Worm (Caenorhabditis elegans) whole organism, L3 larva: ENCODE data around the gene gyg-1.

Experiments
- R02D3.7 ChIP-seq: fragments of 150-350 bp; optimal IDR thresholded peaks from 2 replicates; lab custom pipeline; 2014; ENCODE audit warnings: missing biosample characterization, missing genetic modification characterization
- ZK546.5 ChIP-seq: sonication (generic microtip); optimal IDR thresholded peaks from 2 replicates; lab custom pipeline; 2017; ENCODE audit warnings: missing biosample characterization, missing genetic modification characterization
- ama-1 ChIP-seq: fragments of 150-350 bp; optimal IDR thresholded peaks from 2 replicates; lab custom pipeline; 2018
- ceh-16 ChIP-seq: sonication (generic microtip); optimal IDR thresholded peaks from 2 replicates; lab custom pipeline; 2017; ENCODE audit warnings: missing biosample characterization, missing genetic modification characterization
- ceh-9 ChIP-seq: sonication (generic microtip); optimal IDR thresholded peaks from 2 replicates; lab custom pipeline; 2018; ENCODE audit warnings: missing biosample characterization, missing genetic modification characterization
- daf-12 ChIP-seq: fragments of 150-350 bp; optimal IDR thresholded peaks from 2 replicates; lab custom pipeline; 2014; ENCODE audit warnings: missing biosample characterization, missing genetic modification reagents, missing genetic modification characterization
- egl-5 ChIP-seq: fragments of 150-350 bp; optimal IDR thresholded peaks from 2 replicates; lab custom pipeline; 2017; ENCODE audit warnings: missing biosample characterization, missing genetic modification reagents, missing genetic modification characterization, inconsistent platforms
- elt-2 ChIP-seq: sonication (generic microtip); optimal IDR thresholded peaks from 2 replicates; lab custom pipeline; 2016; ENCODE audit warnings: missing genetic modification reagents, mild to moderate bottlenecking, missing genetic modification characterization, missing compliant biosample characterization
- elt-3 ChIP-seq, 3 experiments: fragments of 150-350 bp in 1 of 3; sonication (generic microtip) in 2 of 3; optimal IDR thresholded peaks; 2 replicates in 2 of 3; 4 replicates in 1 of 3; lab custom pipeline; 2014 to 2017; ENCODE audit warnings: missing biosample characterization in 3 of 3, missing genetic modification characterization in 3 of 3
- fkh-10 ChIP-seq: sonication (generic microtip); optimal IDR thresholded peaks from 2 replicates; lab custom pipeline; 2017; ENCODE audit warnings: missing biosample characterization, missing genetic modification reagents, missing genetic modification characterization
- jun-1 ChIP-seq: fragments of 150-350 bp; optimal IDR thresholded peaks from 2 replicates; lab custom pipeline; 2014; ENCODE audit warnings: missing biosample characterization, missing genetic modification reagents, missing genetic modification characterization
- lin-15B ChIP-seq: fragments of 150-350 bp; optimal IDR thresholded peaks from 2 replicates; lab custom pipeline; 2014; ENCODE audit warnings: missing biosample characterization, missing genetic modification characterization
- lin-39 ChIP-seq: fragments of 150-350 bp; optimal IDR thresholded peaks from 2 replicates; lab custom pipeline; 2018; ENCODE audit warnings: missing biosample characterization, missing genetic modification reagents, missing genetic modification characterization
- lsy-12 ChIP-seq: sonication (generic microtip); optimal IDR thresholded peaks from 2 replicates; lab custom pipeline; 2016; ENCODE audit warnings: mild to moderate bottlenecking, missing genetic modification characterization, missing compliant biosample characterization
- mdl-1 ChIP-seq: fragments of 150-350 bp; optimal IDR thresholded peaks from 2 replicates; lab custom pipeline; 2014; ENCODE audit warnings: missing biosample characterization, missing genetic modification characterization
- mml-1 ChIP-seq: fragments of 150-350 bp; sonication (generic microtip); optimal IDR thresholded peaks from 3 replicates; lab custom pipeline; 2014; ENCODE audit warnings: missing biosample characterization, missing genetic modification characterization
- nhr-23 ChIP-seq: fragments of 150-350 bp; optimal IDR thresholded peaks from 2 replicates; lab custom pipeline; 2014; ENCODE audit warnings: missing biosample characterization, missing genetic modification reagents, missing genetic modification characterization
- nhr-25 ChIP-seq: sonication (generic microtip); optimal IDR thresholded peaks from 2 replicates; lab custom pipeline; 2017; ENCODE audit warnings: missing biosample characterization, missing genetic modification characterization
- nhr-28 ChIP-seq: fragments of 150-350 bp; optimal IDR thresholded peaks from 2 replicates; lab custom pipeline; 2014; ENCODE audit warnings: missing biosample characterization, missing genetic modification characterization
- nhr-43 ChIP-seq: sonication (generic microtip); optimal IDR thresholded peaks from 2 replicates; lab custom pipeline; 2016; ENCODE audit warnings: mild to moderate bottlenecking, missing genetic modification characterization, missing compliant biosample characterization; ENCODE audit not compliant: poor library complexity, severe bottlenecking
- nhr-67 ChIP-seq: fragments of 150-350 bp; optimal IDR thresholded peaks from 2 replicates; lab custom pipeline; 2014; ENCODE audit warnings: missing biosample characterization, missing genetic modification characterization
- nhr-76 ChIP-seq: fragments of 150-350 bp; sonication (generic microtip); optimal IDR thresholded peaks from 5 replicates; lab custom pipeline; 2014; ENCODE audit warnings: missing biosample characterization, missing genetic modification characterization
- pha-4 ChIP-seq: fragments of 150-350 bp; optimal IDR thresholded peaks from 2 replicates; lab custom pipeline; 2014; ENCODE audit warnings: missing biosample characterization, missing genetic modification reagents, missing genetic modification characterization
- pqm-1 ChIP-seq: fragments of 150-350 bp; optimal IDR thresholded peaks from 2 replicates; lab custom pipeline; 2017; ENCODE audit warnings: missing biosample characterization, missing genetic modification characterization, inconsistent platforms
- sea-2 ChIP-seq: fragments of 150-350 bp; sonication (generic microtip); optimal IDR thresholded peaks from 4 replicates; lab custom pipeline; 2014; ENCODE audit warnings: missing biosample characterization, missing genetic modification reagents, missing genetic modification characterization
- skn-1 ChIP-seq: fragments of 150-350 bp; optimal IDR thresholded peaks from 2 replicates; lab custom pipeline; 2014; ENCODE audit warnings: missing biosample characterization, missing genetic modification characterization
- snpc-4 ChIP-seq: fragments of 150-350 bp; optimal IDR thresholded peaks from 2 replicates; lab custom pipeline; 2014; ENCODE audit warnings: missing biosample characterization, missing genetic modification characterization
- tbx-2 ChIP-seq: sonication (generic microtip); optimal IDR thresholded peaks from 2 replicates; lab custom pipeline; 2016; ENCODE audit warnings: mild to moderate bottlenecking, missing genetic modification characterization, missing compliant biosample characterization
- unc-62 ChIP-seq: fragments of 150-350 bp; sonication (generic microtip); optimal IDR thresholded peaks from 4 replicates; lab custom pipeline; 2014; ENCODE audit warnings: missing biosample characterization, missing genetic modification reagents, missing genetic modification characterization
- zag-1 ChIP-seq: fragments of 150-350 bp; optimal IDR thresholded peaks from 2 replicates; lab custom pipeline; 2014; ENCODE audit warnings: missing biosample characterization, missing genetic modification characterization
- ztf-4 ChIP-seq: fragments of 150-350 bp; optimal IDR thresholded peaks from 2 replicates; lab custom pipeline; 2014; ENCODE audit warnings: missing biosample characterization, missing genetic modification characterization

gyg-1 gene

ce11 chrX:3499867-3500266 is 37.6 kb upstream of the gyg-1 start:
- peak; percentile 14 for TF ChIP-seq jun-1 (tag; lab: Kevin White, UChicago)
- peak; percentile 59 for TF ChIP-seq pqm-1 (tag; lab: Kevin White, UChicago)
- peak; percentile 72 for TF ChIP-seq elt-2 (tag; lab: Kevin White, UChicago)
- no peak for TF ChIP-seq elt-3 (tag; optimal IDR thresholded peaks at IDR 0.05; lab: Kevin White, UChicago)

- TF ChIP-seq fkh-10 (GFP tag; lab: Kevin White, UChicago) (no peak), ama-1 (lab: Kevin White, UChicago) (no peak), lsy-12 (tag; lab: Kevin White, UChicago) (no peak), zag-1 (tag; lab: Kevin White, UChicago) (no peak), egl-5 (tag; lab: Kevin White, UChicago) (no peak), nhr-43 (tag; lab: Kevin White, UChicago) (no peak), R02D3.7 (tag; lab: Kevin White, UChicago) (no peak)
Measured at ce11 chrX:3500357-3500756, 37.1 kb upstream of the gyg-1 start.

- TF ChIP-seq mml-1 (no peak), elt-2 (tag; lab: Kevin White, UChicago) (peak; percentile 87), pqm-1 (tag; lab: Kevin White, UChicago) (peak; percentile 90)
- TF ChIP-seq, all 47 proteins: peak for 2
Measured at ce11 chrX:3500903-3501302, 36.5 kb upstream of the gyg-1 start.

ce11 chrX:3503025-3503424 is 34.4 kb upstream of the gyg-1 start:
- TF ChIP-seq nhr-76 (tag; lab: Kevin White, UChicago) (no peak), nhr-28 (tag; lab: Kevin White, UChicago) (no peak), lin-39 (tag; lab: Kevin White, UChicago) (no peak)

ce11 chrX:3505062-3505461 is 32.4 kb upstream of the gyg-1 start:
- peak; percentile 59 for TF ChIP-seq elt-2 (tag; lab: Kevin White, UChicago)
- TF ChIP-seq pqm-1 (tag; lab: Kevin White, UChicago) = peak; percentile 70
- no peak for TF ChIP-seq sea-2 (GFP tag; lab: Kevin White, UChicago)
- TF ChIP-seq pha-4 (tag; lab: Kevin White, UChicago) = peak; percentile 41
- no peak for TF ChIP-seq elt-3 (tag; optimal IDR thresholded peaks at IDR 0.05; lab: Kevin White, UChicago)
- TF ChIP-seq tbx-2 (tag; lab: Kevin White, UChicago) = no peak
- TF ChIP-seq nhr-23 = no peak
- no peak for TF ChIP-seq ztf-4 (tag; lab: Kevin White, UChicago)
- no peak for TF ChIP-seq nhr-43 (tag; lab: Kevin White, UChicago)
- TF ChIP-seq nhr-67 (tag; lab: Kevin White, UChicago) = no peak
- TF ChIP-seq skn-1 (tag; lab: Kevin White, UChicago) = no peak

- TF ChIP-seq nhr-67 (tag; lab: Kevin White, UChicago) (no peak), ZK546.5 (no peak), unc-62 (no peak), elt-2 (tag; lab: Kevin White, UChicago) (peak; percentile 57), ceh-9 (tag; lab: Kevin White, UChicago) (no peak), egl-5 (tag; lab: Kevin White, UChicago) (no peak), pqm-1 (tag; lab: Kevin White, UChicago) (peak; percentile 30), mdl-1 (tag; lab: Kevin White, UChicago) (no peak), skn-1 (tag; lab: Kevin White, UChicago) (peak; percentile 0)
Measured at ce11 chrX:3506556-3506955, 30.9 kb upstream of the gyg-1 start.

DNA sequence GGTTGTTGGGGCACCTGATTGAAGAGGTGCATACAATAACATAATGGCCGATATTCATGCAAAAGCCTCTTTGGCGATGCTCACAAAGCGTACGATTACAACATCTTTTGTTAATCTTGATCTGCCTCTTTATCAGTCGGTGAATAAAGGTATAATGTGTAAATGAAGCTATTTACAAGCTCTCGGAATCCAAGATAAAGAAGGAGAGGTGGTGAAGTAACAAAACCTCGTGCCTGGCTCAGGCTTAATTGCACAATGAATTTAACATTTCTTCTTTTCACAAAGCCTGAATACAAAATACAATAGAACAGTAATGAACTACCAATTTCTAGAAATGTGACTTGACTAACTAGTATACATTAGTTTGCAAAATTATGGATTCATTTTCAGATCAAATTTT is 30.2 kb upstream of the gyg-1 start:
- TF ChIP-seq ceh-9 (tag; lab: Kevin White, UChicago) (no peak), tbx-2 (tag; lab: Kevin White, UChicago) (no peak), ztf-4 (tag; lab: Kevin White, UChicago) (no peak), ama-1 (lab: Kevin White, UChicago) (no peak), unc-62 (no peak), mml-1 (no peak), fkh-10 (GFP tag; lab: Kevin White, UChicago) (no peak), lsy-12 (tag; lab: Kevin White, UChicago) (no peak), jun-1 (tag; lab: Kevin White, UChicago) (no peak), snpc-4 (tag; lab: Kevin White, UChicago) (no peak), nhr-76 (tag; lab: Kevin White, UChicago) (no peak), pha-4 (tag; lab: Kevin White, UChicago) (no peak), nhr-43 (tag; lab: Kevin White, UChicago) (no peak), skn-1 (tag; lab: Kevin White, UChicago) (no peak), ceh-16 (tag; lab: Kevin White, UChicago) (no peak), pqm-1 (tag; lab: Kevin White, UChicago) (no peak), sea-2 (GFP tag; lab: Kevin White, UChicago) (no peak), nhr-25 (tag; lab: Kevin White, UChicago) (no peak), daf-12 (tag; lab: Kevin White, UChicago) (no peak), lin-15B (tag; lab: Kevin White, UChicago) (no peak)
